Fruit fly (Drosophila melanogaster) whole organism, embryonic: ENCODE data around the gene CG15394.

Experiments used
- Antp ChIP-seq: fragments of 200-800 bp; sonication (Bioruptor generic); optimal IDR thresholded peaks from 3 replicates; lab custom pipeline; 2016; ENCODE audit warnings: missing biosample characterization, missing genetic modification characterization
- B-H1 ChIP-seq: fragments of 200-800 bp; sonication (Bioruptor generic); IDR thresholded peaks from 3 replicates; pipeline ENCODE4 v1.3.6; 2022; ENCODE audit warnings: missing biosample characterization, missing genetic modification characterization
- Bgb ChIP-seq: fragments of 200-800 bp; sonication (Bioruptor generic); IDR thresholded peaks from 2 replicates; pipeline ENCODE4 v1.3.6; 2022; ENCODE audit warnings: missing biosample characterization, missing genetic modification characterization; ENCODE audit not compliant: partially characterized antibody
- BtbVII ChIP-seq: fragments of 200-800 bp; sonication (Bioruptor generic); optimal IDR thresholded peaks from 3 replicates; lab custom pipeline; 2017; ENCODE audit warnings: missing biosample characterization, mild to moderate bottlenecking, missing genetic modification characterization
- CG10267 ChIP-seq: fragments of 200-800 bp; sonication (Bioruptor generic); optimal IDR thresholded peaks from 2 replicates; lab custom pipeline; 2018; ENCODE audit warnings: missing biosample characterization, mild to moderate bottlenecking, missing genetic modification characterization, moderate library complexity
- CG11723 ChIP-seq: fragments of 200-800 bp; sonication (Bioruptor generic); optimal IDR thresholded peaks from 2 replicates; lab custom pipeline; 2017; ENCODE audit warnings: missing biosample characterization, mild to moderate bottlenecking, missing genetic modification characterization
- CG13894 ChIP-seq: fragments of 200-800 bp; sonication (Bioruptor generic); optimal IDR thresholded peaks from 3 replicates; lab custom pipeline; 2018; ENCODE audit warnings: missing biosample characterization, mild to moderate bottlenecking, missing genetic modification characterization, moderate library complexity
- CG15073 ChIP-seq: fragments of 200-800 bp; sonication (Bioruptor generic); optimal IDR thresholded peaks from 2 replicates; lab custom pipeline; 2016; ENCODE audit warnings: missing biosample characterization, missing genetic modification characterization
- CG15479 ChIP-seq: fragments of 200-800 bp; sonication (Bioruptor generic); optimal IDR thresholded peaks from 3 replicates; lab custom pipeline; 2019; ENCODE audit warnings: missing biosample characterization, mild to moderate bottlenecking, missing genetic modification characterization, moderate library complexity
- CG1602 ChIP-seq: fragments of 200-800 bp; sonication (Bioruptor generic); optimal IDR thresholded peaks from 3 replicates; lab custom pipeline; 2016; ENCODE audit warnings: missing biosample characterization, missing genetic modification characterization
- CG16813 ChIP-seq: fragments of 200-800 bp; sonication (Bioruptor generic); IDR thresholded peaks from 3 replicates; pipeline ENCODE4 v1.3.6; 2022; ENCODE audit warnings: missing biosample characterization, missing genetic modification characterization; ENCODE audit not compliant: partially characterized antibody
- CG17328 ChIP-seq: fragments of 200-800 bp; sonication (Bioruptor generic); IDR thresholded peaks from 2 replicates; pipeline ENCODE4 v1.3.6; 2022; ENCODE audit warnings: missing biosample characterization, missing genetic modification characterization
- CG17802 ChIP-seq: fragments of 200-800 bp; sonication (Bioruptor generic); optimal IDR thresholded peaks from 2 replicates; lab custom pipeline; 2018; ENCODE audit warnings: missing biosample characterization, mild to moderate bottlenecking, missing genetic modification characterization, moderate library complexity
- CG18599 ChIP-seq: fragments of 200-800 bp; sonication (Bioruptor generic); optimal IDR thresholded peaks from 3 replicates; lab custom pipeline; 2017; ENCODE audit warnings: missing biosample characterization, missing genetic modification characterization, mild to moderate bottlenecking, moderate library complexity, missing genetic modification reagents
- CG2129 ChIP-seq: fragments of 200-800 bp; sonication (Bioruptor generic); IDR thresholded peaks from 2 replicates; pipeline ENCODE4 v1.3.6; 2022; ENCODE audit warnings: missing biosample characterization, missing genetic modification characterization; ENCODE audit not compliant: partially characterized antibody
- CG2875 ChIP-seq: fragments of 200-800 bp; sonication (Bioruptor generic); optimal IDR thresholded peaks from 2 replicates; lab custom pipeline; 2017; ENCODE audit warnings: missing biosample characterization, mild to moderate bottlenecking, missing genetic modification characterization, missing genetic modification reagents
- CG2889 ChIP-seq: fragments of 200-800 bp; sonication (Bioruptor generic); IDR thresholded peaks from 3 replicates; pipeline ENCODE4 v1.3.6; 2022; ENCODE audit warnings: missing biosample characterization, missing genetic modification characterization
- CG30020 ChIP-seq: fragments of 200-800 bp; optimal IDR thresholded peaks from 2 replicates; lab custom pipeline; 2019; ENCODE audit warnings: missing biosample characterization, mild to moderate bottlenecking, missing genetic modification characterization, moderate library complexity
- CG30403 ChIP-seq: fragments of 200-800 bp; sonication (Bioruptor generic); optimal IDR thresholded peaks from 3 replicates; lab custom pipeline; 2016; ENCODE audit warnings: missing biosample characterization, missing genetic modification characterization
- CG32532 ChIP-seq: fragments of 200-800 bp; sonication (Bioruptor generic); IDR thresholded peaks from 2 replicates; pipeline ENCODE4 v1.3.6; 2022; ENCODE audit warnings: missing biosample characterization, missing genetic modification characterization
- CG42726 ChIP-seq: fragments of 200-800 bp; sonication (Bioruptor generic); IDR thresholded peaks from 2 replicates; pipeline ENCODE4 v1.3.6; 2022; ENCODE audit warnings: missing biosample characterization, missing genetic modification characterization; ENCODE audit not compliant: partially characterized antibody
- CG4707 ChIP-seq: fragments of 200-800 bp; sonication (Bioruptor generic); optimal IDR thresholded peaks from 2 replicates; lab custom pipeline; 2018; ENCODE audit warnings: missing biosample characterization, mild to moderate bottlenecking, missing genetic modification characterization, moderate library complexity
- CHES-1-like ChIP-seq: fragments of 200-800 bp; sonication (Bioruptor generic); optimal IDR thresholded peaks from 2 replicates; lab custom pipeline; 2016; ENCODE audit warnings: missing biosample characterization, missing genetic modification characterization
- Dip2 ChIP-seq: fragments of 200-800 bp; sonication (Bioruptor generic); IDR thresholded peaks from 2 replicates; pipeline ENCODE4 v1.3.6; 2022; ENCODE audit warnings: missing biosample characterization, missing genetic modification characterization
- H15 ChIP-seq: fragments of 200-800 bp; sonication (Bioruptor generic); IDR thresholded peaks from 3 replicates; pipeline ENCODE4 v1.3.6; 2022; ENCODE audit warnings: missing biosample characterization, missing genetic modification characterization
- Hand ChIP-seq: fragments of 200-800 bp; sonication (Bioruptor generic); optimal IDR thresholded peaks from 2 replicates; lab custom pipeline; 2017; ENCODE audit warnings: mild to moderate bottlenecking, missing biosample characterization, missing genetic modification reagents, missing genetic modification characterization
- Hr39 ChIP-seq: fragments of >200 bp; optimal IDR thresholded peaks from 2 replicates; lab custom pipeline; 2017
- MBD-R2 ChIP-seq: fragments of 200-800 bp; sonication (Bioruptor generic); IDR thresholded peaks from 2 replicates; pipeline ENCODE4 v1.3.6; 2022; ENCODE audit warnings: missing biosample characterization, missing genetic modification characterization
- Opbp ChIP-seq: fragments of 200-800 bp; sonication (Bioruptor generic); IDR thresholded peaks from 3 replicates; pipeline ENCODE4 v1.3.6; 2022; ENCODE audit warnings: missing biosample characterization, missing genetic modification characterization; ENCODE audit not compliant: partially characterized antibody
- Sin3A ChIP-seq: fragments of >200 bp; optimal IDR thresholded peaks from 2 replicates; lab custom pipeline; 2018
- Spps ChIP-seq: fragments of 200-800 bp; sonication (Bioruptor generic); optimal IDR thresholded peaks from 2 replicates; lab custom pipeline; 2018; ENCODE audit warnings: missing biosample characterization, mild to moderate bottlenecking, missing genetic modification characterization
- Sry-β ChIP-seq: fragments of 200-800 bp; sonication (Bioruptor generic); optimal IDR thresholded peaks from 2 replicates; lab custom pipeline; 2018; ENCODE audit warnings: missing biosample characterization, mild to moderate bottlenecking, missing genetic modification characterization, moderate library complexity
- ci ChIP-seq: fragments of 200-800 bp; sonication (Bioruptor generic); IDR thresholded peaks from 3 replicates; pipeline ENCODE4 v1.3.6; 2022; ENCODE audit warnings: missing biosample characterization, missing genetic modification characterization
- disco-r ChIP-seq: fragments of 200-800 bp; sonication (Bioruptor generic); optimal IDR thresholded peaks from 2 replicates; lab custom pipeline; 2016; ENCODE audit warnings: missing biosample characterization, missing genetic modification characterization
- ems ChIP-seq: fragments of 200-800 bp; sonication (Bioruptor generic); optimal IDR thresholded peaks from 3 replicates; lab custom pipeline; 2016; ENCODE audit warnings: missing biosample characterization, missing genetic modification characterization
- fd3F ChIP-seq: fragments of 200-800 bp; sonication (Bioruptor generic); optimal IDR thresholded peaks from 2 replicates; lab custom pipeline; 2018; ENCODE audit warnings: missing biosample characterization, mild to moderate bottlenecking, missing genetic modification characterization, moderate library complexity
- grau ChIP-seq: fragments of 200-800 bp; optimal IDR thresholded peaks from 3 replicates; lab custom pipeline; 2019; ENCODE audit warnings: missing biosample characterization, mild to moderate bottlenecking, missing genetic modification characterization, moderate library complexity
- gt ChIP-seq: fragments of 200-800 bp; sonication (Bioruptor generic); IDR thresholded peaks from 2 replicates; pipeline ENCODE4 v1.3.6; 2022; ENCODE audit warnings: missing biosample characterization, missing genetic modification characterization
- klu ChIP-seq: fragments of 200-800 bp; sonication (Bioruptor generic); IDR thresholded peaks from 2 replicates; pipeline ENCODE4 v1.3.6; 2022; ENCODE audit warnings: missing biosample characterization, missing genetic modification characterization
- knrl ChIP-seq: fragments of 200-800 bp; sonication (Bioruptor generic); IDR thresholded peaks from 3 replicates; pipeline ENCODE4 v1.3.6; 2022; ENCODE audit warnings: missing biosample characterization, missing genetic modification characterization; ENCODE audit not compliant: partially characterized antibody
- lab ChIP-seq: fragments of 200-800 bp; sonication (Bioruptor generic); optimal IDR thresholded peaks from 3 replicates; lab custom pipeline; 2017; ENCODE audit warnings: missing biosample characterization, missing genetic modification characterization, mild to moderate bottlenecking, moderate library complexity, missing genetic modification reagents
- lov ChIP-seq, 2 experiments: fragments of 200-800 bp in 1 of 2; fragments of >200 bp in 1 of 2; sonication (Bioruptor generic) in 1 of 2; IDR thresholded peaks in 1 of 2; optimal IDR thresholded peaks in 1 of 2; 2 replicates in 1 of 2; 3 replicates in 1 of 2; pipeline versions ENCODE4 v1.3.6 to Lab custom; 2017 to 2022; ENCODE audit warnings: missing biosample characterization in 1 of 2, missing genetic modification characterization in 1 of 2
- mam ChIP-seq: fragments of 200-800 bp; sonication (Bioruptor generic); optimal IDR thresholded peaks from 3 replicates; lab custom pipeline; 2016; ENCODE audit warnings: missing biosample characterization, missing genetic modification characterization
- psq ChIP-seq: fragments of 200-800 bp; sonication (Bioruptor generic); optimal IDR thresholded peaks from 2 replicates; lab custom pipeline; 2017; ENCODE audit warnings: missing biosample characterization, missing genetic modification characterization
- pum ChIP-seq: fragments of 200-800 bp; sonication (Bioruptor generic); optimal IDR thresholded peaks from 2 replicates; lab custom pipeline; 2016; ENCODE audit warnings: missing biosample characterization, missing genetic modification characterization
- sens-2 ChIP-seq: fragments of 200-800 bp; sonication (Bioruptor generic); IDR thresholded peaks from 2 replicates; pipeline ENCODE4 v1.3.6; 2022; ENCODE audit warnings: missing biosample characterization, missing genetic modification characterization
- sima ChIP-seq: fragments of 200-800 bp; sonication (Bioruptor generic); optimal IDR thresholded peaks from 2 replicates; lab custom pipeline; 2016; ENCODE audit warnings: missing biosample characterization, missing genetic modification characterization
- slp2 ChIP-seq: fragments of 200-800 bp; sonication (Bioruptor generic); optimal IDR thresholded peaks from 2 replicates; lab custom pipeline; 2016; ENCODE audit warnings: missing biosample characterization, missing genetic modification characterization
- stc ChIP-seq: fragments of 200-800 bp; sonication (Bioruptor generic); IDR thresholded peaks from 2 replicates; pipeline ENCODE4 v1.3.6; 2022; ENCODE audit warnings: missing biosample characterization, missing genetic modification characterization
- wdn ChIP-seq: fragments of 200-800 bp; sonication (Bioruptor generic); IDR thresholded peaks from 2 replicates; pipeline ENCODE4 v1.3.6; 2022; ENCODE audit warnings: missing biosample characterization, missing genetic modification characterization
- zf30C ChIP-seq: fragments of 200-800 bp; sonication (Bioruptor generic); optimal IDR thresholded peaks from 3 replicates; lab custom pipeline; 2018; ENCODE audit warnings: missing biosample characterization, mild to moderate bottlenecking, missing genetic modification characterization

CG15394 gene

DNA sequence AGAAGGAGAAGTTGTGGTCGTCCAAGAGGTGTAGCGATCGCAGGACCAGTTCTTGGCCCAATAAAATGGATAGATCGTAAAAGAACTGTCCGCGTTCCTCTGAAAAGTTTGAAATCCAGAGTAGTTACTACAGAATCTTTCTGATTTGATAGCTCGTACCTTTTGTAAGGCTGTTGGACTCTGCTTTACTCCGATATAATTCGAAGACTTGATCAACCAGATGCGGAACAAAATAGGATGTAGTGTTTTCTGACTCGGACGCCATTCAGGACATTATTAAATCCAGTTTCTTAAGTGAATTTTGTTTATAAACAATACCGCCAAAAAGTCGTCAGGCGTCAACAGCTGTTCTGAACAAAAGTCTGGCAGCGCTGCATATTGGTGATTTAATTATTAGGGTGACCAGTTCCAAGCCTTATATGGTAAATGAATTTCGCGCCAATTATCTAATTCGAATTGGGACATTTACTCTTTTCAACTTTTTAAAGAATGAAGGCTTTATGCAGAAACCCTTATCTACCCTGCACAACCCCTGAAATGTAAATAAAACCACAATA is 16.9 kb upstream of the CG15394 start, which contains the start of the genes Rad1 and Sws1 (continued):
- TF ChIP-seq Bgb: peak; percentile 20; the same call in 1 of the 2 replicates
- no peak for TF ChIP-seq grau
- TF ChIP-seq lov (optimal IDR thresholded peaks at IDR 0.05; lab: Kevin White, UChicago): no peak
- no peak for TF ChIP-seq lov (GFP tag; IDR thresholded peaks at IDR 0.05; lab: Robert Waterston, UW)
- no peak for TF ChIP-seq H15 (GFP tag; lab: Robert Waterston, UW)
- no peak for TF ChIP-seq CG2875 (GFP tag; lab: Kevin White, UChicago)
- no peak for TF ChIP-seq lab (GFP tag; lab: Kevin White, UChicago)
- TF ChIP-seq CG32532 (GFP tag; lab: Robert Waterston, UW): no peak
- no peak for TF ChIP-seq Opbp (GFP tag; lab: Robert Waterston, UW)
- no peak for TF ChIP-seq CG17802 (tag; lab: Kevin White, UChicago)
- no peak for TF ChIP-seq klu
- TF ChIP-seq BtbVII: no peak
- no peak for TF ChIP-seq Antp (GFP tag; lab: Kevin White, UChicago)
- TF ChIP-seq slp2 (GFP tag; lab: Kevin White, UChicago): no peak
- TF ChIP-seq Hr39 (lab: Kevin White, UChicago): no peak
- no peak for TF ChIP-seq CG2129 (GFP tag; lab: Robert Waterston, UW)
- TF ChIP-seq pum (GFP tag; lab: Kevin White, UChicago): no peak
- no peak for TF ChIP-seq disco-r (GFP tag; lab: Kevin White, UChicago)
- TF ChIP-seq Hand (GFP tag; lab: Kevin White, UChicago): no peak
- TF ChIP-seq Sin3A: peak; percentile 26
- TF ChIP-seq sima (GFP tag; lab: Kevin White, UChicago): no peak
- no peak for TF ChIP-seq CG1602 (GFP tag; lab: Kevin White, UChicago)
- no peak for TF ChIP-seq fd3F (GFP tag; lab: Kevin White, UChicago)
- no peak for TF ChIP-seq knrl (GFP tag; lab: Robert Waterston, UW)
- no peak for TF ChIP-seq ems (GFP tag; lab: Kevin White, UChicago)
- no peak for TF ChIP-seq CG13894 (tag; lab: Kevin White, UChicago)
- no peak for TF ChIP-seq CG15479 (GFP tag; lab: Kevin White, UChicago)
- no peak for TF ChIP-seq CG15073
- no peak for TF ChIP-seq Sry-β (GFP tag; lab: Kevin White, UChicago)
- TF ChIP-seq psq (GFP tag; lab: Kevin White, UChicago): no peak
- peak; percentile 84 for TF ChIP-seq MBD-R2 (GFP tag; lab: Robert Waterston, UW)
- TF ChIP-seq ci (GFP tag; lab: Robert Waterston, UW): no peak
- TF ChIP-seq CG30403 (GFP tag; lab: Kevin White, UChicago): no peak
- TF ChIP-seq wdn: no peak
- TF ChIP-seq CHES-1-like (GFP tag; lab: Kevin White, UChicago): no peak
- TF ChIP-seq CG2889: no peak
- TF ChIP-seq CG42726: no peak
- no peak for TF ChIP-seq B-H1 (GFP tag; lab: Robert Waterston, UW)
- TF ChIP-seq CG30020 (tag; lab: Kevin White, UChicago): no peak
- TF ChIP-seq stc (GFP tag; lab: Robert Waterston, UW): no peak
- no peak for TF ChIP-seq CG4707 (GFP tag; lab: Kevin White, UChicago)
- TF ChIP-seq sens-2 (GFP tag; lab: Robert Waterston, UW): no peak
- TF ChIP-seq CG17328 (GFP tag; lab: Robert Waterston, UW): no peak
- TF ChIP-seq CG18599 (GFP tag; lab: Kevin White, UChicago): no peak
- TF ChIP-seq gt: no peak
- no peak for TF ChIP-seq Spps (tag; lab: Kevin White, UChicago)
- no peak for TF ChIP-seq CG11723 (GFP tag; lab: Kevin White, UChicago)
- TF ChIP-seq CG16813 (GFP tag; lab: Robert Waterston, UW): no peak
- peak; percentile 55 for TF ChIP-seq CG10267 (tag; lab: Kevin White, UChicago)
- TF ChIP-seq zf30C (GFP tag; lab: Kevin White, UChicago): no peak
- no peak for TF ChIP-seq mam (GFP tag; lab: Kevin White, UChicago)
- no peak for TF ChIP-seq Dip2 (GFP tag; lab: Robert Waterston, UW)
